Fruit fly (Drosophila melanogaster): Measurements from ENCODE around the gene CG5934.

dm6 chr3R:27240967-27241366 is 32.5 kb upstream of the CG5934 start, which contains the start of gene CG17991:
- TF ChIP-seq CG7368 (GFP tag; optimal IDR thresholded peaks at IDR 0.05) (no peak), CG3919 (GFP tag; optimal IDR thresholded peaks at IDR 0.05) (no peak), CG6276 (GFP tag; optimal IDR thresholded peaks at IDR 0.05) (no peak), dsx (GFP tag; optimal IDR thresholded peaks at IDR 0.05; ENCODE audit: poor library complexity, severe bottlenecking) (no peak), Met (GFP tag; optimal IDR thresholded peaks at IDR 0.05) (no peak), lz (GFP tag; optimal IDR thresholded peaks at IDR 0.05) (no peak), OdsH (GFP tag; optimal IDR thresholded peaks at IDR 0.05) (no peak)

All from whole organism, prepupa.